Worm (Caenorhabditis elegans) whole organism, L4 larva: ENCODE measurements around the gene fbxa-105.

Experiments used
- F49E8.2 ChIP-seq: sonication (generic microtip); optimal IDR thresholded peaks from 2 replicates; lab custom pipeline; 2016; ENCODE audit warnings: missing compliant biosample characterization, mild to moderate bottlenecking, missing genetic modification characterization, borderline replicate concordance
- T20F7.1 ChIP-seq: fragments of 200-800 bp; sonication (Bioruptor generic); optimal IDR thresholded peaks from 2 replicates; lab custom pipeline; 2018; ENCODE audit warnings: mild to moderate bottlenecking, missing genetic modification characterization, missing compliant biosample characterization
- Y105C5A.15 ChIP-seq: fragments of 200-800 bp; sonication (Bioruptor generic); IDR thresholded peaks from 2 replicates; pipeline ENCODE4 v1.3.6; 2022; ENCODE audit warnings: missing genetic modification characterization, missing compliant biosample characterization
- aha-1 ChIP-seq: fragments of 150-350 bp; peaks from one replicate; lab custom pipeline; 2014; ENCODE audit warnings: missing biosample characterization, missing genetic modification characterization
- ama-1 ChIP-seq: fragments of 150-350 bp; optimal IDR thresholded peaks from 2 replicates; lab custom pipeline; 2014; ENCODE audit warnings: inconsistent platforms, mixed read lengths
- ceh-44 ChIP-seq: fragments of 200-800 bp; sonication (Bioruptor generic); IDR thresholded peaks from 2 replicates; pipeline ENCODE4 v1.3.6; 2022; ENCODE audit warnings: missing genetic modification reagents, missing genetic modification characterization, missing compliant biosample characterization
- ceh-82 ChIP-seq: sonication (generic microtip); optimal IDR thresholded peaks from 2 replicates; lab custom pipeline; 2017; ENCODE audit warnings: missing biosample characterization, missing genetic modification characterization
- ces-1 ChIP-seq: fragments of 150-350 bp; sonication (generic microtip); optimal IDR thresholded peaks from 4 replicates; lab custom pipeline; 2014; ENCODE audit warnings: missing biosample characterization, missing genetic modification reagents, missing genetic modification characterization
- cey-2 ChIP-seq: sonication (generic microtip); optimal IDR thresholded peaks from 3 replicates; lab custom pipeline; 2017; ENCODE audit warnings: missing genetic modification characterization, mild to moderate bottlenecking, missing compliant biosample characterization, antibody characterized with exemption, borderline replicate concordance; ENCODE audit not compliant: insufficient read depth
- daf-12 ChIP-seq: fragments of 150-350 bp; optimal IDR thresholded peaks from 2 replicates; lab custom pipeline; 2014; ENCODE audit warnings: missing biosample characterization, missing genetic modification reagents, missing genetic modification characterization
- daf-8 ChIP-seq: fragments of 200-800 bp; sonication (Bioruptor generic); IDR thresholded peaks from 2 replicates; pipeline ENCODE4 v1.3.6; 2022; ENCODE audit warnings: missing genetic modification characterization, missing compliant biosample characterization
- duxl-1 ChIP-seq: sonication (generic microtip); optimal IDR thresholded peaks from 2 replicates; lab custom pipeline; 2016; ENCODE audit warnings: mild to moderate bottlenecking, missing genetic modification characterization, moderate library complexity, missing compliant biosample characterization; ENCODE audit not compliant: poor library complexity
- egl-27 ChIP-seq: sonication (generic microtip); optimal IDR thresholded peaks from 3 replicates; lab custom pipeline; 2017; ENCODE audit warnings: missing biosample characterization, missing genetic modification reagents, missing genetic modification characterization
- hif-1 ChIP-seq, 2 experiments: sonication (generic microtip); optimal IDR thresholded peaks; 2 replicates each; lab custom pipeline; 2016 to 2017; ENCODE audit warnings: missing compliant biosample characterization in 2 of 2, missing genetic modification characterization in 2 of 2, missing genetic modification reagents in 2 of 2, missing genotype in 2 of 2, mild to moderate bottlenecking in 1 of 2
- hlh-30 ChIP-seq: sonication (generic microtip); optimal IDR thresholded peaks from 2 replicates; lab custom pipeline; 2017; ENCODE audit warnings: antibody characterized with exemption, mild to moderate bottlenecking, missing genetic modification characterization, missing compliant biosample characterization; ENCODE audit not compliant: insufficient read depth
- hmg-1.1 ChIP-seq: fragments of 200-800 bp; sonication (Bioruptor generic); IDR thresholded peaks from 2 replicates; pipeline ENCODE4 v1.3.6; 2022; ENCODE audit warnings: missing genetic modification reagents, missing genetic modification characterization, missing compliant biosample characterization
- lim-7 ChIP-seq: fragments of 200-800 bp; sonication (Bioruptor generic); IDR thresholded peaks from 2 replicates; pipeline ENCODE4 v1.3.6; 2022; ENCODE audit warnings: missing genetic modification characterization, missing compliant biosample characterization
- madf-5 ChIP-seq, 2 experiments: fragments of 200-800 bp; sonication (Bioruptor generic); IDR thresholded peaks; 2 replicates each; pipeline ENCODE4 v1.3.6; 2022; ENCODE audit warnings: missing compliant biosample characterization in 2 of 2, missing genetic modification characterization in 2 of 2
- mep-1 ChIP-seq: fragments of 150-350 bp; sonication (generic microtip); optimal IDR thresholded peaks from 3 replicates; lab custom pipeline; 2014; ENCODE audit warnings: missing biosample characterization, missing genetic modification characterization
- mes-2 ChIP-seq: sonication (generic microtip); optimal IDR thresholded peaks from 2 replicates; lab custom pipeline; 2016; ENCODE audit warnings: missing genotype, mild to moderate bottlenecking, missing genetic modification characterization, missing compliant biosample characterization; ENCODE audit not compliant: poor library complexity, severe bottlenecking
- mxl-3 ChIP-seq: fragments of 200-800 bp; sonication (Bioruptor generic); optimal IDR thresholded peaks from 2 replicates; lab custom pipeline; 2018; ENCODE audit warnings: mild to moderate bottlenecking, missing genetic modification characterization, missing compliant biosample characterization
- nhr-77 ChIP-seq: fragments of 150-350 bp; optimal IDR thresholded peaks from 2 replicates; lab custom pipeline; 2014; ENCODE audit warnings: missing biosample characterization, missing genetic modification characterization
- pha-4 ChIP-seq, 2 experiments: fragments of 150-350 bp in 1 of 2; fragments of 200-800 bp in 1 of 2; sonication (Bioruptor generic) in 1 of 2; IDR thresholded peaks in 1 of 2; optimal IDR thresholded peaks in 1 of 2; 2 replicates each; pipeline versions ENCODE4 v1.3.6 to Lab custom; 2014 to 2022; ENCODE audit warnings: missing genetic modification characterization in 2 of 2, missing genetic modification reagents in 2 of 2, missing biosample characterization in 1 of 2, missing compliant biosample characterization in 1 of 2
- php-3 ChIP-seq: fragments of 200-800 bp; sonication (Bioruptor generic); IDR thresholded peaks from 2 replicates; pipeline ENCODE4 v1.3.6; 2022; ENCODE audit warnings: missing genetic modification reagents, missing genetic modification characterization, missing compliant biosample characterization
- saeg-2 ChIP-seq: fragments of 200-800 bp; sonication (Bioruptor generic); IDR thresholded peaks from 2 replicates; pipeline ENCODE4 v1.3.6; 2022; ENCODE audit warnings: missing genetic modification reagents, missing genetic modification characterization, missing compliant biosample characterization
- sdz-12 ChIP-seq: fragments of 200-800 bp; sonication (Bioruptor generic); optimal IDR thresholded peaks from 2 replicates; lab custom pipeline; 2018; ENCODE audit warnings: mild to moderate bottlenecking, missing genetic modification characterization, missing compliant biosample characterization
- skn-1 ChIP-seq: fragments of 150-350 bp; optimal IDR thresholded peaks from 2 replicates; lab custom pipeline; 2014; ENCODE audit warnings: missing biosample characterization, missing genetic modification characterization
- snpc-4 ChIP-seq: fragments of 150-350 bp; optimal IDR thresholded peaks from 2 replicates; lab custom pipeline; 2014; ENCODE audit warnings: missing biosample characterization, missing genetic modification characterization
- tag-97 ChIP-seq: fragments of 200-800 bp; sonication (Bioruptor generic); IDR thresholded peaks from 2 replicates; pipeline ENCODE4 v1.3.6; 2022; ENCODE audit warnings: missing genetic modification characterization, missing compliant biosample characterization
- unc-39 ChIP-seq: sonication (generic microtip); optimal IDR thresholded peaks from 2 replicates; lab custom pipeline; 2017; ENCODE audit warnings: missing biosample characterization, missing genetic modification characterization
- unc-62 ChIP-seq, 3 experiments: fragments of 150-350 bp in 1 of 3; sonication (generic microtip); optimal IDR thresholded peaks in 2 of 3; peaks in 1 of 3; 1 replicate in 1 of 3; 2 replicates in 2 of 3; lab custom pipeline; 2014 to 2017; ENCODE audit warnings: missing biosample characterization in 3 of 3, missing genetic modification characterization in 3 of 3, missing genetic modification reagents in 3 of 3, missing genotype in 1 of 3
- zag-1 ChIP-seq: fragments of 150-350 bp; optimal IDR thresholded peaks from 2 replicates; lab custom pipeline; 2014; ENCODE audit warnings: missing biosample characterization, missing genetic modification characterization
- zfp-3 ChIP-seq: fragments of 200-800 bp; sonication (Bioruptor generic); conservative IDR thresholded peaks from 2 replicates; pipeline ENCODE4 v1.3.6; 2022; ENCODE audit warnings: missing genetic modification reagents, missing genetic modification characterization, missing compliant biosample characterization
- ztf-11 ChIP-seq: fragments of 150-350 bp; optimal IDR thresholded peaks from 2 replicates; lab custom pipeline; 2014; ENCODE audit warnings: missing biosample characterization, missing genetic modification characterization

The fbxa-105 gene

DNA sequence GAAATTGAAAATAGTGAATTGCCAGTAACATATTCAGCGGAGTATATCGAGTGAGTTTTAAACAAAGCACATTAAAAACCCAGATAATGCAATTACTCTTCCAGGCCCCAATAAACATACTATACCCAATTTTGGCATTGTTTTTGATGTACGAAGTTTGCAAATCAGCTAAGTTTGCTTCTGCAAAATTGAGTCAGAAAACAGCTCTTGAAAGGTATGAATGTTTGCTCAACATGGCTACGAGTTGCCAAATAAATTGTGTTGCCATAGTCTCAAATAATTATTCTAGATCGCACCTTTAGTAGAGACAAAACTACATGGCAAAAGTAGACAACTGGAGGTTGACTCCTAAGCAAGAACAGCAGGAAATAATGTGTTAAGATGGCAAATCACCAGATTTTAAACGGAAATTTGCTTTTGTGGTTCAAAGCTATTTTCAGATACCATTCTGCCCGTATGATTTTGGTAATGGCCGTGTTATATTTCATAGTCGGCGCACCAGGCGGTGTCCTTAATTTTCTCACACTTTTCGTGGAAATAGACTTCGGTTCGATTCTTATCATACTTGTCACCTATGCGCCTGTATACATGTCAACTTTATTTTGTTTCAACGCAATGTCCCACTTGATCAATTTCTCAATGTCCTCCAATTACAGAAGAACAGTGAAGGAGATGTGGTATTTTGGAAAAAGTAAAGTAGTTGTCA, 40.8 kb upstream of the fbxa-105 start (continued):
- no peak for TF ChIP-seq mxl-3 (GFP tag; lab: Kevin White, UChicago)
- TF ChIP-seq saeg-2, result no peak
- peak; percentile 60 for TF ChIP-seq php-3 (GFP tag; lab: Robert Waterston, UW)
- TF ChIP-seq unc-62 (GFP tag; optimal IDR thresholded peaks at IDR 0.05 in 1 of 2; lab: Kevin White, UChicago), result peak in 1 of 2 experiments; percentile 74
- no peak for TF ChIP-seq unc-62 (tag; optimal IDR thresholded peaks at IDR 0.05; lab: Kevin White, UChicago)
- peak; percentile 50 for TF ChIP-seq mep-1
- TF ChIP-seq nhr-77 (tag; lab: Kevin White, UChicago), result no peak
- TF ChIP-seq mes-2 (tag; lab: Kevin White, UChicago), result peak; percentile 29
- TF ChIP-seq pha-4 (GFP tag; IDR thresholded peaks at IDR 0.05; lab: Robert Waterston, UW), result peak; percentile 39; the same call in 1 of the 2 replicates
- no peak for TF ChIP-seq pha-4 (tag; optimal IDR thresholded peaks at IDR 0.05; lab: Kevin White, UChicago)
- peak; percentile 87 for TF ChIP-seq sdz-12 (GFP tag; lab: Kevin White, UChicago)
- TF ChIP-seq ama-1, result peak; percentile 73
- TF ChIP-seq zfp-3 (GFP tag; lab: Robert Waterston, UW), result peak; percentile 90
- peak in 1 of 2 experiments; percentile 11 for TF ChIP-seq hif-1 (tag; optimal IDR thresholded peaks at IDR 0.05; lab: Kevin White, UChicago)

DNA sequence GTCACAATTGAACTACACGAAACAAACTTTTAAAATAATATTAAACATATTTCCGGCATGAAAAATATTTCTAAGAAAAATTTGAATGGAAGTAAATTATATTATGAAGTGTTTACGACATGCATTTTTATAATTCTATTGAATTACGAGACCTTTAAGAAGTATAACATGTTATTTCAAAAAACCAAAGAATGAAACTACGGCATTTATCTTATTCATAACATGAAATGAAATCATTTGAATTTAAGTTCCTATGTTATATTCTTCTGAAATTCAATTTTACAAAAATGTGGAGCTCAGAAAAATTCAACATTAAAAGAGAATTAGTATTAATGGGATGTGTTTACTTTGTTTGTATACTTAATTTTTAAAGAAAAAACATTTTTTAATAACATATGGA, 39.2 kb upstream of the fbxa-105 start, which contains the start of gene srw-71:
Gene srw-71 (minus strand): TSS at position 101 of the 400 bp plus-strand sequence.
- TF ChIP-seq aha-1 (tag; lab: Kevin White, UChicago), result peak; percentile 11
- TF ChIP-seq lim-7, result no peak

DNA sequence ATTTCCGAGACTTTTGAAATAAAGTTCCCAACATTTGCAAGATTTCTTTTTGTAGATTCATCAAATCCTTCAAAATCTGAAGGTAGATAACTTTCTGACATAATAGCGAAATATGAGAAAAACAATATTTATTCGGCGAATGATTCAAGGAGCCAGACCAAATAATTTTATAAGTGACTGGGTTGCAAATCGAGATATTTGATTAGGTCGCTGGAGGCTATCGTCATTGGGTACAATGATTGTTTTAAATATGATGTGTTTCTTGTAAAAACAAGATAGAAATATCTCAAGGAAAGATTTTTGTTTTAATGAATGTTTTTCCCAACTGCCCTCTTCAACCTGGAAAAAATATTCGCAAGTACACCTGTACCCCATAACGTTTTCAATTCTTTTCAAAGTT, 37.1 kb upstream of the fbxa-105 start, which contains the start of gene srw-69:
Gene srw-69 (minus strand): TSS at position 101 of the 400 bp plus-strand sequence.
- no peak for TF ChIP-seq egl-27 (tag; lab: Kevin White, UChicago)
- TF ChIP-seq tag-97 (GFP tag; lab: Robert Waterston, UW), result no peak
- TF ChIP-seq daf-12 (tag; lab: Kevin White, UChicago), result no peak
- no peak for TF ChIP-seq Y105C5A.15
- TF ChIP-seq ceh-44 (GFP tag; lab: Robert Waterston, UW), result no peak
- TF ChIP-seq hlh-30 (tag; lab: Kevin White, UChicago), result no peak
- TF ChIP-seq unc-39 (tag; lab: Kevin White, UChicago), result no peak
- no peak for TF ChIP-seq ztf-11
- TF ChIP-seq, all 104 proteins: peak for 0

DNA sequence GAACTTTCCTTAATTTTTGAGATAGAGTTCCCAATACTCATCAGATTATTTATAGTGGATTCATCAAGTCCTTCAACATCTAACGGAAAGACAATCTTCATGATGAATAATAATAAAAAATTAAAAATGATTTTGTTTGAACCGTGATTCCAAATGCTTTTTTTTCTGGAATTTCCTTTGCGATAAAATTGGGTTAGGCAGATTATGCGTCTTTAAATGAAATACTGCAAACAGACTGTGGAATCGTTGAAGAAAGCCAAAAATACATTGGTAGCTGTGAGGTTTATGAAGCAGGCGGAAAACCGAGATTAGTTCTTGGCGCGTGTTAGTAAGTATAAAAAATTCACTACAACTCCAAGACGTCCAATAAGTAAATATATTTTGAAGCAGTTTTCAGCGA, 34.8 kb upstream of the fbxa-105 start, which contains the start of gene srw-68:
Gene srw-68 (minus strand): TSS at position 101 of the 400 bp plus-strand sequence.
- no peak for TF ChIP-seq T20F7.1 (GFP tag; lab: Kevin White, UChicago)
- no peak for TF ChIP-seq snpc-4
- no peak for TF ChIP-seq madf-5 (GFP tag; IDR thresholded peaks at IDR 0.05; lab: Robert Waterston, UW)
- TF ChIP-seq ces-1 (GFP tag; lab: Kevin White, UChicago), result no peak
- TF ChIP-seq daf-8 (GFP tag; lab: Robert Waterston, UW), result no peak
- TF ChIP-seq php-3 (GFP tag; lab: Robert Waterston, UW), result no peak
- TF ChIP-seq F49E8.2, result no peak
- no peak for TF ChIP-seq duxl-1 (tag; lab: Kevin White, UChicago)
- TF ChIP-seq ceh-82 (tag; lab: Kevin White, UChicago), result no peak
- TF ChIP-seq hmg-1.1 (GFP tag; lab: Robert Waterston, UW), result no peak
- TF ChIP-seq cey-2 (tag; lab: Kevin White, UChicago), result no peak
- no peak for TF ChIP-seq skn-1 (tag; lab: Kevin White, UChicago)
- no peak for TF ChIP-seq zag-1 (tag; lab: Kevin White, UChicago)
- TF ChIP-seq saeg-2, result no peak
